Fruit fly (Drosophila melanogaster) whole organism, pupa: ENCODE data around the gene p130CAS.

ENCODE experiments used
- CG10348 ChIP-seq: fragments of 200-800 bp; sonication (Bioruptor generic); IDR thresholded peaks from 2 replicates; pipeline ENCODE4 v1.3.6; 2022; ENCODE audit warnings: missing biosample characterization, missing genetic modification characterization
- CG12605 ChIP-seq: fragments of 200-800 bp; sonication (Bioruptor generic); IDR thresholded peaks from 2 replicates; pipeline ENCODE4 v1.3.6; 2022; ENCODE audit warnings: missing biosample characterization, missing genetic modification characterization
- CG13204 ChIP-seq: fragments of 200-800 bp; sonication (Bioruptor generic); optimal IDR thresholded peaks from 2 replicates; lab custom pipeline; 2018; ENCODE audit warnings: missing biosample characterization, mild to moderate bottlenecking, missing genetic modification characterization, moderate library complexity
- CG14655 ChIP-seq: fragments of 200-800 bp; sonication (Bioruptor generic); optimal IDR thresholded peaks from 3 replicates; lab custom pipeline; 2017; ENCODE audit warnings: mild to moderate bottlenecking, missing biosample characterization, missing genetic modification reagents, missing genetic modification characterization
- CG15710 ChIP-seq: fragments of 200-800 bp; sonication (Bioruptor generic); optimal IDR thresholded peaks from 2 replicates; lab custom pipeline; 2018; ENCODE audit warnings: missing biosample characterization, mild to moderate bottlenecking, missing genetic modification characterization, moderate library complexity
- CG17806 ChIP-seq: fragments of 200-800 bp; sonication (Bioruptor generic); optimal IDR thresholded peaks from 2 replicates; lab custom pipeline; 2018; ENCODE audit warnings: missing biosample characterization, mild to moderate bottlenecking, missing genetic modification characterization, moderate library complexity
- CG32121 ChIP-seq: fragments of 200-800 bp; sonication (Bioruptor generic); IDR thresholded peaks from 2 replicates; pipeline ENCODE4 v1.3.6; 2022; ENCODE audit warnings: missing biosample characterization, missing genetic modification characterization
- CG34367 ChIP-seq: fragments of 200-800 bp; sonication (Bioruptor generic); optimal IDR thresholded peaks from 2 replicates; lab custom pipeline; 2018; ENCODE audit warnings: missing biosample characterization, mild to moderate bottlenecking, missing genetic modification characterization
- CG4496 ChIP-seq: fragments of 200-800 bp; sonication (Bioruptor generic); IDR thresholded peaks from 3 replicates; pipeline ENCODE4 v1.3.6; 2022; ENCODE audit warnings: missing biosample characterization, missing genetic modification characterization
- CG8159 ChIP-seq: fragments of 200-800 bp; sonication (Bioruptor generic); optimal IDR thresholded peaks from 3 replicates; lab custom pipeline; 2018; ENCODE audit warnings: missing biosample characterization, mild to moderate bottlenecking, missing genetic modification characterization, moderate library complexity
- CG8301 ChIP-seq: fragments of 200-800 bp; sonication (Bioruptor generic); optimal IDR thresholded peaks from 2 replicates; lab custom pipeline; 2018; ENCODE audit warnings: missing biosample characterization, mild to moderate bottlenecking, missing genetic modification characterization
- CG9948 ChIP-seq: fragments of 200-800 bp; sonication (Bioruptor generic); optimal IDR thresholded peaks from 2 replicates; lab custom pipeline; 2018; ENCODE audit warnings: missing biosample characterization, mild to moderate bottlenecking, missing genetic modification characterization, moderate library complexity
- D1 ChIP-seq: fragments of 200-800 bp; sonication (Bioruptor generic); optimal IDR thresholded peaks from 2 replicates; lab custom pipeline; 2018; ENCODE audit warnings: missing biosample characterization, mild to moderate bottlenecking, missing genetic modification characterization, moderate library complexity
- EcR ChIP-seq: fragments of 200-800 bp; sonication (Bioruptor generic); optimal IDR thresholded peaks from 3 replicates; lab custom pipeline; 2019; ENCODE audit warnings: missing biosample characterization, missing genetic modification characterization, mild to moderate bottlenecking, moderate library complexity, missing genetic modification reagents
- Ets98B ChIP-seq: fragments of 200-800 bp; sonication (Bioruptor generic); IDR thresholded peaks from 2 replicates; pipeline ENCODE4 v1.3.6; 2022; ENCODE audit warnings: missing biosample characterization, missing genetic modification characterization
- Pif1A ChIP-seq: fragments of 200-800 bp; sonication (Bioruptor generic); optimal IDR thresholded peaks from 3 replicates; lab custom pipeline; 2016; ENCODE audit warnings: missing biosample characterization, missing genetic modification characterization
- Pif1B ChIP-seq: fragments of 200-800 bp; sonication (Bioruptor generic); optimal IDR thresholded peaks from 3 replicates; lab custom pipeline; 2016; ENCODE audit warnings: missing biosample characterization, missing genetic modification characterization
- Snoo ChIP-seq: fragments of 200-800 bp; sonication (Bioruptor generic); optimal IDR thresholded peaks from 3 replicates; lab custom pipeline; 2017; ENCODE audit warnings: missing biosample characterization, mild to moderate bottlenecking, missing genetic modification characterization, inconsistent platforms
- fd96Ca ChIP-seq: fragments of 200-800 bp; sonication (Bioruptor generic); IDR thresholded peaks from 3 replicates; pipeline ENCODE4 v1.3.6; 2022; ENCODE audit warnings: missing biosample characterization, missing genetic modification characterization
- gl ChIP-seq: fragments of 200-800 bp; sonication (Bioruptor generic); optimal IDR thresholded peaks from 2 replicates; lab custom pipeline; 2018; ENCODE audit warnings: missing biosample characterization, mild to moderate bottlenecking, missing genetic modification characterization
- rn ChIP-seq: fragments of 200-800 bp; sonication (Bioruptor generic); IDR thresholded peaks from 2 replicates; pipeline ENCODE4 v1.3.6; 2022; ENCODE audit warnings: missing biosample characterization, missing genetic modification characterization

p130CAS gene

dm6 chr3L:128295-129117 is 24.2 kb upstream of the p130CAS start:
- TF ChIP-seq rn (GFP tag; lab: Robert Waterston, UW) (no peak), CG12605 (GFP tag; lab: Robert Waterston, UW) (peak; percentile 41; the same call in 1 of the 2 replicates), CG32121 (GFP tag; lab: Robert Waterston, UW) (0 out of 2 replicates have a peak, but pooled peaks have one; percentile 32), CG4496 (GFP tag; lab: Robert Waterston, UW) (peak; percentile 75), Pif1B (GFP tag; lab: Kevin White, UChicago) (peak; percentile 29), gl (tag; lab: Kevin White, UChicago) (no peak), D1 (tag; lab: Kevin White, UChicago) (peak; percentile 33), Snoo (tag; lab: Kevin White, UChicago) (no peak), fd96Ca (GFP tag; lab: Robert Waterston, UW) (no peak; the same call in 2 of the 3 replicates), CG13204 (GFP tag; lab: Kevin White, UChicago) (peak; percentile 74), CG34367 (tag; lab: Kevin White, UChicago) (no peak), CG8159 (tag; lab: Kevin White, UChicago) (no peak), CG17806 (no peak), Ets98B (GFP tag; lab: Robert Waterston, UW) (peak; percentile 29; the same call in 1 of the 2 replicates), Pif1A (GFP tag; lab: Kevin White, UChicago) (no peak), CG9948 (no peak), CG10348 (GFP tag; lab: Robert Waterston, UW) (no peak), EcR (peak; percentile 96), CG15710 (tag; lab: Kevin White, UChicago) (no peak), CG8301 (no peak), CG14655 (GFP tag; lab: Kevin White, UChicago) (no peak)

- peak; percentile 25 for TF ChIP-seq Pif1B (GFP tag; lab: Kevin White, UChicago)
- TF ChIP-seq CG8301, result no peak
- peak; percentile 22 for TF ChIP-seq CG13204 (GFP tag; lab: Kevin White, UChicago)
- TF ChIP-seq Snoo (tag; lab: Kevin White, UChicago), result peak; percentile 10
- TF ChIP-seq D1 (tag; lab: Kevin White, UChicago), result no peak
- TF ChIP-seq CG32121 (GFP tag; lab: Robert Waterston, UW), result peak; percentile 32; the same call in 1 of the 2 replicates
- TF ChIP-seq rn (GFP tag; lab: Robert Waterston, UW), result no peak
- TF ChIP-seq CG17806, result no peak
- no peak for TF ChIP-seq CG8159 (tag; lab: Kevin White, UChicago)
- TF ChIP-seq CG10348 (GFP tag; lab: Robert Waterston, UW), result no peak
- TF ChIP-seq CG9948, result no peak
- TF ChIP-seq Pif1A (GFP tag; lab: Kevin White, UChicago), result no peak
- TF ChIP-seq CG12605 (GFP tag; lab: Robert Waterston, UW), result peak; percentile 55; the same call in 1 of the 2 replicates
- peak; percentile 52; the same call in 2 of the 3 replicates for TF ChIP-seq CG4496 (GFP tag; lab: Robert Waterston, UW)
- no peak for TF ChIP-seq CG14655 (GFP tag; lab: Kevin White, UChicago)
- TF ChIP-seq Ets98B (GFP tag; lab: Robert Waterston, UW), result peak; percentile 20; the same call in 1 of the 2 replicates
- peak; percentile 34 for TF ChIP-seq gl (tag; lab: Kevin White, UChicago)
- peak; percentile 81 for TF ChIP-seq EcR
- TF ChIP-seq CG34367 (tag; lab: Kevin White, UChicago), result no peak
- peak; percentile 59 for TF ChIP-seq fd96Ca (GFP tag; lab: Robert Waterston, UW)
- no peak for TF ChIP-seq CG15710 (tag; lab: Kevin White, UChicago)
Observed at dm6 chr3L:129311-129816, 23.3 kb upstream of the p130CAS start, which contains the start of gene Pdk1. Gene Pdk1, plus strand, starts transcription at chr3L:129450.

dm6 chr3L:130798-131150 is 21.9 kb upstream of the p130CAS start:
- TF ChIP-seq CG12605 (GFP tag; lab: Robert Waterston, UW) (no peak), Pif1B (GFP tag; lab: Kevin White, UChicago) (no peak), fd96Ca (GFP tag; lab: Robert Waterston, UW) (no peak), CG13204 (GFP tag; lab: Kevin White, UChicago) (no peak), CG14655 (GFP tag; lab: Kevin White, UChicago) (no peak), CG34367 (tag; lab: Kevin White, UChicago) (no peak), CG8159 (tag; lab: Kevin White, UChicago) (no peak), gl (tag; lab: Kevin White, UChicago) (no peak), D1 (tag; lab: Kevin White, UChicago) (no peak), CG17806 (no peak), CG9948 (no peak), CG32121 (GFP tag; lab: Robert Waterston, UW) (no peak), rn (GFP tag; lab: Robert Waterston, UW) (no peak), CG15710 (tag; lab: Kevin White, UChicago) (no peak), CG4496 (GFP tag; lab: Robert Waterston, UW) (no peak), CG8301 (no peak), CG10348 (GFP tag; lab: Robert Waterston, UW) (no peak), Pif1A (GFP tag; lab: Kevin White, UChicago) (no peak), Ets98B (GFP tag; lab: Robert Waterston, UW) (no peak), EcR (no peak)

- TF ChIP-seq CG4496 (GFP tag; lab: Robert Waterston, UW) (peak; percentile 77; the same call in 2 of the 3 replicates), CG15710 (tag; lab: Kevin White, UChicago) (no peak), CG14655 (GFP tag; lab: Kevin White, UChicago) (peak; percentile 57), Pif1B (GFP tag; lab: Kevin White, UChicago) (no peak), CG13204 (GFP tag; lab: Kevin White, UChicago) (peak; percentile 49), CG17806 (no peak), gl (tag; lab: Kevin White, UChicago) (peak; percentile 70), D1 (tag; lab: Kevin White, UChicago) (no peak), CG32121 (GFP tag; lab: Robert Waterston, UW) (peak; percentile 78), fd96Ca (GFP tag; lab: Robert Waterston, UW) (peak; percentile 73), Ets98B (GFP tag; lab: Robert Waterston, UW) (peak; percentile 83), CG12605 (GFP tag; lab: Robert Waterston, UW) (peak; percentile 64), EcR (peak; percentile 96), Pif1A (GFP tag; lab: Kevin White, UChicago) (peak; percentile 13), CG9948 (no peak), CG34367 (tag; lab: Kevin White, UChicago) (peak; percentile 13), CG8159 (tag; lab: Kevin White, UChicago) (no peak), Snoo (tag; lab: Kevin White, UChicago) (no peak)
Observed at dm6 chr3L:131151-131997, 21.3 kb upstream of the p130CAS start.
